Worm (Caenorhabditis elegans) whole organism, young adult: ENCODE measurements around the gene M117.1.

Experiments
- B0019.2 ChIP-seq: fragments of 200-800 bp; sonication (Bioruptor generic); conservative IDR thresholded peaks from 2 replicates; pipeline ENCODE4 v1.3.6; 2022; ENCODE audit warnings: missing genetic modification reagents, missing genetic modification characterization, missing compliant biosample characterization
- B0035.1 ChIP-seq: sonication (generic microtip); optimal IDR thresholded peaks from 2 replicates; lab custom pipeline; 2016; ENCODE audit warnings: missing genetic modification characterization, mild to moderate bottlenecking, missing compliant biosample characterization, missing genotype, missing genetic modification reagents
- B0336.3 ChIP-seq: fragments of 200-800 bp; sonication (Bioruptor generic); IDR thresholded peaks from 2 replicates; pipeline ENCODE4 v1.3.6; 2022; ENCODE audit warnings: missing genetic modification characterization, missing compliant biosample characterization
- C17E4.6 ChIP-seq: fragments of 200-800 bp; sonication (Bioruptor generic); IDR thresholded peaks from 2 replicates; pipeline ENCODE4 v1.3.6; 2022; ENCODE audit warnings: missing genetic modification reagents, missing genetic modification characterization, missing compliant biosample characterization
- F22D6.2 ChIP-seq: sonication (generic microtip); optimal IDR thresholded peaks from 2 replicates; lab custom pipeline; 2016; ENCODE audit warnings: mild to moderate bottlenecking, missing genetic modification characterization, missing compliant biosample characterization
- F23B12.7 ChIP-seq: sonication (generic microtip); optimal IDR thresholded peaks from 2 replicates; lab custom pipeline; 2017; ENCODE audit warnings: missing genetic modification characterization, mild to moderate bottlenecking, missing compliant biosample characterization, antibody characterized with exemption, moderate library complexity; ENCODE audit not compliant: insufficient read depth
- F33H1.4 ChIP-seq: fragments of 200-800 bp; sonication (Bioruptor generic); IDR thresholded peaks from 2 replicates; pipeline ENCODE4 v1.3.6; 2022; ENCODE audit warnings: missing genetic modification reagents, missing genetic modification characterization, missing compliant biosample characterization
- F37B4.10 ChIP-seq: fragments of 200-800 bp; sonication (Bioruptor generic); IDR thresholded peaks from 2 replicates; pipeline ENCODE4 v1.3.6; 2022; ENCODE audit warnings: missing genetic modification characterization, missing compliant biosample characterization
- F39B2.1 ChIP-seq: fragments of 200-800 bp; sonication (Bioruptor generic); IDR thresholded peaks from 2 replicates; pipeline ENCODE4 v1.3.6; 2022; ENCODE audit warnings: missing genetic modification reagents, missing genetic modification characterization, missing compliant biosample characterization
- F55B11.4 ChIP-seq: sonication (generic microtip); optimal IDR thresholded peaks from 2 replicates; lab custom pipeline; 2016; ENCODE audit warnings: missing compliant biosample characterization, missing genetic modification characterization, borderline replicate concordance; ENCODE audit not compliant: insufficient read depth
- K11D2.4 ChIP-seq: fragments of 200-800 bp; sonication (Bioruptor generic); IDR thresholded peaks from 2 replicates; pipeline ENCODE4 v1.3.6; 2022; ENCODE audit warnings: missing genetic modification reagents, missing genetic modification characterization, missing compliant biosample characterization
- T07F8.4 ChIP-seq: sonication (generic microtip); optimal IDR thresholded peaks from 2 replicates; lab custom pipeline; 2016; ENCODE audit warnings: mild to moderate bottlenecking, missing genetic modification characterization, moderate library complexity, missing compliant biosample characterization
- akir-1 ChIP-seq: fragments of 200-800 bp; sonication (Bioruptor generic); optimal IDR thresholded peaks from 2 replicates; lab custom pipeline; 2018; ENCODE audit warnings: mild to moderate bottlenecking, missing genetic modification characterization, moderate library complexity, missing compliant biosample characterization
- atf-7 ChIP-seq: sonication (generic microtip); optimal IDR thresholded peaks from 2 replicates; lab custom pipeline; 2017; ENCODE audit warnings: mild to moderate bottlenecking, missing genetic modification characterization, missing compliant biosample characterization
- athp-1 ChIP-seq: sonication (generic microtip); optimal IDR thresholded peaks from 2 replicates; lab custom pipeline; 2017; ENCODE audit warnings: mild to moderate bottlenecking, missing genetic modification characterization, missing compliant biosample characterization
- attf-3 ChIP-seq: fragments of 200-800 bp; sonication (Bioruptor generic); conservative IDR thresholded peaks from 2 replicates; pipeline ENCODE4 v1.3.6; 2022; ENCODE audit warnings: missing genetic modification reagents, missing genetic modification characterization, missing compliant biosample characterization
- attf-6 ChIP-seq: fragments of 200-800 bp; sonication (Bioruptor generic); IDR thresholded peaks from 2 replicates; pipeline ENCODE4 v1.3.6; 2022; ENCODE audit warnings: missing genetic modification reagents, missing genetic modification characterization, missing compliant biosample characterization
- bed-2 ChIP-seq: fragments of 200-800 bp; sonication (Bioruptor generic); IDR thresholded peaks from 2 replicates; pipeline ENCODE4 v1.3.6; 2022; ENCODE audit warnings: missing genetic modification reagents, missing genetic modification characterization, missing compliant biosample characterization
- cebp-2 ChIP-seq: fragments of 200-800 bp; sonication (Bioruptor generic); IDR thresholded peaks from 2 replicates; pipeline ENCODE4 v1.3.6; 2022; ENCODE audit warnings: missing genetic modification characterization, missing compliant biosample characterization
- ceh-100 ChIP-seq: fragments of 200-800 bp; sonication (Bioruptor generic); IDR thresholded peaks from 2 replicates; pipeline ENCODE4 v1.3.6; 2022; ENCODE audit warnings: missing genetic modification reagents, missing genetic modification characterization, missing compliant biosample characterization
- ceh-27 ChIP-seq: fragments of 200-800 bp; sonication (Bioruptor generic); optimal IDR thresholded peaks from 2 replicates; lab custom pipeline; 2018; ENCODE audit warnings: mild to moderate bottlenecking, missing genetic modification characterization, moderate library complexity, missing compliant biosample characterization
- ceh-58 ChIP-seq: fragments of 200-800 bp; sonication (Bioruptor generic); IDR thresholded peaks from 2 replicates; pipeline ENCODE4 v1.3.6; 2022; ENCODE audit warnings: missing genetic modification characterization, missing compliant biosample characterization
- chd-7 ChIP-seq: sonication (generic microtip); optimal IDR thresholded peaks from 2 replicates; lab custom pipeline; 2016; ENCODE audit warnings: mild to moderate bottlenecking, missing genetic modification characterization, moderate library complexity, missing compliant biosample characterization
- dpl-1 ChIP-seq: fragments of 150-350 bp; optimal IDR thresholded peaks from 2 replicates; lab custom pipeline; 2014; ENCODE audit warnings: missing biosample characterization, missing genetic modification reagents, missing genetic modification characterization
- egl-18 ChIP-seq: fragments of 200-800 bp; sonication (Bioruptor generic); IDR thresholded peaks from 2 replicates; pipeline ENCODE4 v1.3.6; 2022; ENCODE audit warnings: missing genetic modification reagents, missing genetic modification characterization, missing compliant biosample characterization
- ekl-4 ChIP-seq: fragments of 200-800 bp; sonication (Bioruptor generic); IDR thresholded peaks from 2 replicates; pipeline ENCODE4 v1.3.6; 2022; ENCODE audit warnings: missing genetic modification reagents, missing genetic modification characterization, missing compliant biosample characterization
- hlh-12 ChIP-seq: sonication (generic microtip); optimal IDR thresholded peaks from 2 replicates; lab custom pipeline; 2016; ENCODE audit warnings: missing genetic modification characterization, missing compliant biosample characterization
- hmg-1.2 ChIP-seq: fragments of 200-800 bp; sonication (Bioruptor generic); IDR thresholded peaks from 2 replicates; pipeline ENCODE4 v1.3.6; 2022; ENCODE audit warnings: missing genetic modification reagents, missing genetic modification characterization, missing compliant biosample characterization
- hrde-1 ChIP-seq: sonication (generic microtip); optimal IDR thresholded peaks from 2 replicates; lab custom pipeline; 2016; ENCODE audit warnings: missing genetic modification characterization, mild to moderate bottlenecking, missing compliant biosample characterization, moderate library complexity, missing genotype, missing genetic modification reagents, borderline replicate concordance
- hsf-1 ChIP-seq: fragments of 200-800 bp; sonication (Bioruptor generic); IDR thresholded peaks from 2 replicates; pipeline ENCODE4 v1.3.6; 2022; ENCODE audit warnings: missing genetic modification reagents, missing genetic modification characterization, missing compliant biosample characterization
- let-526 ChIP-seq: fragments of 200-800 bp; sonication (Bioruptor generic); IDR thresholded peaks from 2 replicates; pipeline ENCODE4 v1.3.6; 2022; ENCODE audit warnings: missing genetic modification reagents, missing genetic modification characterization, missing compliant biosample characterization
- lin-35 ChIP-seq, 3 experiments: fragments of 150-350 bp in 2 of 3; sonication (generic microtip) in 1 of 3; optimal IDR thresholded peaks; 2 replicates each; lab custom pipeline; 2014 to 2018; ENCODE audit warnings: missing biosample characterization in 3 of 3, missing genetic modification characterization in 3 of 3, missing genetic modification reagents in 3 of 3
- lin-40 ChIP-seq: sonication (generic microtip); optimal IDR thresholded peaks from 2 replicates; lab custom pipeline; 2016; ENCODE audit warnings: missing genetic modification characterization, mild to moderate bottlenecking, missing compliant biosample characterization, missing genotype, missing genetic modification reagents
- lin-54 ChIP-seq: fragments of 200-800 bp; sonication (Bioruptor generic); optimal IDR thresholded peaks from 2 replicates; lab custom pipeline; 2018; ENCODE audit warnings: mild to moderate bottlenecking, missing genetic modification characterization, missing compliant biosample characterization
- mcd-1 ChIP-seq: fragments of 200-800 bp; sonication (Bioruptor generic); IDR thresholded peaks from 2 replicates; pipeline ENCODE4 v1.3.6; 2022; ENCODE audit warnings: missing genetic modification reagents, missing genetic modification characterization, missing compliant biosample characterization
- nhr-179 ChIP-seq: sonication (generic microtip); optimal IDR thresholded peaks from 2 replicates; lab custom pipeline; 2016; ENCODE audit warnings: mild to moderate bottlenecking, missing genetic modification characterization, missing compliant biosample characterization
- rec-8 ChIP-seq, 2 experiments: sonication (generic microtip); optimal IDR thresholded peaks; 2 replicates each; lab custom pipeline; 2016; ENCODE audit warnings: mild to moderate bottlenecking in 2 of 2, missing genetic modification characterization in 2 of 2, missing genetic modification reagents in 2 of 2, missing genotype in 2 of 2, missing biosample characterization in 1 of 2, missing compliant biosample characterization in 1 of 2, moderate library complexity in 1 of 2
- rpc-1 ChIP-seq, 2 experiments: fragments of 150-350 bp in 1 of 2; sonication (generic microtip) in 1 of 2; optimal IDR thresholded peaks; 2 replicates each; lab custom pipeline; 2014 to 2018; ENCODE audit warnings: missing biosample characterization in 1 of 2, missing genetic modification characterization in 1 of 2, missing genetic modification reagents in 1 of 2, missing genotype in 1 of 2
- snpc-1.1 ChIP-seq: sonication (generic microtip); optimal IDR thresholded peaks from 2 replicates; lab custom pipeline; 2017; ENCODE audit warnings: missing genetic modification characterization, mild to moderate bottlenecking, missing compliant biosample characterization, antibody characterized with exemption, moderate library complexity, missing genotype, missing genetic modification reagents; ENCODE audit not compliant: insufficient read depth
- snpc-3.4 ChIP-seq: sonication (generic microtip); optimal IDR thresholded peaks from 2 replicates; lab custom pipeline; 2017; ENCODE audit warnings: missing genetic modification characterization, mild to moderate bottlenecking, missing compliant biosample characterization, antibody characterized with exemption, moderate library complexity, missing genotype, missing genetic modification reagents
- tbp1 ChIP-seq: fragments of 200-800 bp; sonication (Bioruptor generic); optimal IDR thresholded peaks from 2 replicates; lab custom pipeline; 2018; ENCODE audit warnings: mild to moderate bottlenecking, missing genetic modification characterization, missing compliant biosample characterization
- zim-3 ChIP-seq: sonication (generic microtip); optimal IDR thresholded peaks from 2 replicates; lab custom pipeline; 2017; ENCODE audit warnings: mild to moderate bottlenecking, missing genetic modification characterization, moderate library complexity, missing compliant biosample characterization
- ztf-18 ChIP-seq: sonication (generic microtip); optimal IDR thresholded peaks from 2 replicates; lab custom pipeline; 2016; ENCODE audit warnings: missing genotype, mild to moderate bottlenecking, missing genetic modification characterization, missing compliant biosample characterization
- ztf-22 ChIP-seq: fragments of 200-800 bp; sonication (Bioruptor generic); optimal IDR thresholded peaks from 2 replicates; lab custom pipeline; 2018; ENCODE audit warnings: mild to moderate bottlenecking, missing genetic modification characterization, moderate library complexity, missing compliant biosample characterization
- ztf-3 ChIP-seq: fragments of 200-800 bp; sonication (Bioruptor generic); optimal IDR thresholded peaks from 2 replicates; lab custom pipeline; 2018; ENCODE audit warnings: mild to moderate bottlenecking, missing genetic modification characterization, missing compliant biosample characterization

Gene M117.1

ce11 chrIV:11820067-11820913, 6.2 kb downstream of the M117.1 start (continued):
- TF ChIP-seq ztf-3 (GFP tag; lab: Kevin White, UChicago) (no peak), T07F8.4 (tag; lab: Kevin White, UChicago) (no peak), ekl-4 (peak; percentile 61; the same call in 1 of the 2 replicates), mcd-1 (GFP tag; lab: Robert Waterston, UW) (peak; percentile 12; the same call in 1 of the 2 replicates), lin-54 (GFP tag; lab: Kevin White, UChicago) (peak; percentile 63), athp-1 (tag; lab: Kevin White, UChicago) (peak; percentile 79), atf-7 (tag; lab: Kevin White, UChicago) (peak; percentile 44), rec-8 (tag; optimal IDR thresholded peaks at IDR 0.05; lab: Kevin White, UChicago) (no peak), F55B11.4 (tag; lab: Kevin White, UChicago) (no peak), egl-18 (GFP tag; lab: Robert Waterston, UW) (no peak), ceh-27 (GFP tag; lab: Kevin White, UChicago) (no peak), attf-3 (0 out of 2 replicates have a peak, but pooled peaks have one; percentile 27), F39B2.1 (GFP tag; lab: Robert Waterston, UW) (peak; percentile 80), ceh-100 (GFP tag; lab: Robert Waterston, UW) (no peak), tbp1 (peak; percentile 58), nhr-179 (tag; lab: Kevin White, UChicago) (no peak), ztf-22 (GFP tag; lab: Kevin White, UChicago) (no peak), snpc-1.1 (no peak), akir-1 (GFP tag; lab: Kevin White, UChicago) (no peak), lin-35 (GFP tag; optimal IDR thresholded peaks at IDR 0.05; lab: Kevin White, UChicago) (peak in 2 of 3 experiments; percentile 31 to 66), bed-2 (GFP tag; lab: Robert Waterston, UW) (no peak), rpc-1 (optimal IDR thresholded peaks at IDR 0.05; lab: Kevin White, UChicago) (no peak), rpc-1 (tag; optimal IDR thresholded peaks at IDR 0.05; lab: Kevin White, UChicago) (no peak), hlh-12 (no peak), ceh-58 (GFP tag; lab: Robert Waterston, UW) (peak; percentile 63; the same call in 1 of the 2 replicates), F37B4.10 (GFP tag; lab: Robert Waterston, UW) (no peak), snpc-3.4 (peak; percentile 64), cebp-2 (GFP tag; lab: Robert Waterston, UW) (0 out of 2 replicates have a peak, but pooled peaks have one; percentile 21), lin-40 (tag; lab: Kevin White, UChicago) (no peak), hmg-1.2 (GFP tag; lab: Robert Waterston, UW) (peak; percentile 42; the same call in 1 of the 2 replicates), K11D2.4 (no peak), F33H1.4 (GFP tag; lab: Robert Waterston, UW) (no peak), hrde-1 (tag; lab: Kevin White, UChicago) (peak; percentile 60), attf-6 (GFP tag; lab: Robert Waterston, UW) (peak; percentile 64), zim-3 (tag; lab: Kevin White, UChicago) (no peak), F22D6.2 (no peak), B0035.1 (tag; lab: Kevin White, UChicago) (peak; percentile 8), let-526 (GFP tag; lab: Robert Waterston, UW) (peak; percentile 43; the same call in 1 of the 2 replicates), C17E4.6 (no peak), chd-7 (tag; lab: Kevin White, UChicago) (peak; percentile 14), hsf-1 (GFP tag; lab: Robert Waterston, UW) (peak; percentile 79), B0019.2 (no peak; the same call in 1 of the 2 replicates), B0336.3 (GFP tag; lab: Robert Waterston, UW) (peak; percentile 72), F23B12.7 (no peak), dpl-1 (GFP tag; lab: Kevin White, UChicago) (no peak), ztf-18 (tag; lab: Kevin White, UChicago) (no peak)
